Fruit fly (Drosophila melanogaster) whole organism, embryonic: ENCODE data around the gene Tbc1d22.

Source experiments
- CG2712 ChIP-seq: fragments of 200-800 bp; optimal IDR thresholded peaks from 3 replicates; lab custom pipeline; 2019; ENCODE audit warnings: missing biosample characterization, mild to moderate bottlenecking, missing genetic modification characterization, moderate library complexity
- CG3726 ChIP-seq: fragments of 200-800 bp; sonication (Bioruptor generic); IDR thresholded peaks from 3 replicates; pipeline ENCODE4, ENCODE4 v1.3.6; 2022; ENCODE audit warnings: missing biosample characterization, missing genetic modification characterization
- Hr51 ChIP-seq, 2 experiments: fragments of 200-800 bp; sonication (Bioruptor generic); optimal IDR thresholded peaks; 2 replicates in 1 of 2; 3 replicates in 1 of 2; lab custom pipeline; 2016 to 2018; ENCODE audit warnings: missing biosample characterization in 2 of 2, missing genetic modification characterization in 2 of 2, mild to moderate bottlenecking in 1 of 2, moderate library complexity in 1 of 2
- Ptx1 ChIP-seq: fragments of 200-800 bp; sonication (Bioruptor generic); IDR thresholded peaks from 2 replicates; pipeline ENCODE4 v1.3.6; 2022; ENCODE audit warnings: missing biosample characterization, missing genetic modification characterization
- YL-1 ChIP-seq: fragments of 200-800 bp; sonication (Bioruptor generic); optimal IDR thresholded peaks from 3 replicates; lab custom pipeline; 2017; ENCODE audit warnings: missing biosample characterization, mild to moderate bottlenecking, missing genetic modification characterization
- hth ChIP-seq: fragments of >200 bp; optimal IDR thresholded peaks from 2 replicates; lab custom pipeline; 2017; ENCODE audit warnings: inconsistent platforms
- kni ChIP-seq: fragments of 200-800 bp; sonication (Bioruptor generic); optimal IDR thresholded peaks from 3 replicates; lab custom pipeline; 2017; ENCODE audit warnings: mild to moderate bottlenecking, missing biosample characterization, missing genetic modification reagents, missing genetic modification characterization
- pita ChIP-seq: fragments of 200-800 bp; sonication (Bioruptor generic); optimal IDR thresholded peaks from 2 replicates; lab custom pipeline; 2017; ENCODE audit warnings: missing biosample characterization, mild to moderate bottlenecking, missing genetic modification characterization
- toy ChIP-seq: fragments of 200-800 bp; sonication (Bioruptor generic); IDR thresholded peaks from 2 replicates; pipeline ENCODE4 v1.3.6; 2022; ENCODE audit warnings: missing biosample characterization, missing genetic modification characterization
- zen ChIP-seq: fragments of 200-800 bp; sonication (Bioruptor generic); optimal IDR thresholded peaks from 3 replicates; lab custom pipeline; 2018; ENCODE audit warnings: missing biosample characterization, mild to moderate bottlenecking, missing genetic modification characterization, moderate library complexity

DNA sequence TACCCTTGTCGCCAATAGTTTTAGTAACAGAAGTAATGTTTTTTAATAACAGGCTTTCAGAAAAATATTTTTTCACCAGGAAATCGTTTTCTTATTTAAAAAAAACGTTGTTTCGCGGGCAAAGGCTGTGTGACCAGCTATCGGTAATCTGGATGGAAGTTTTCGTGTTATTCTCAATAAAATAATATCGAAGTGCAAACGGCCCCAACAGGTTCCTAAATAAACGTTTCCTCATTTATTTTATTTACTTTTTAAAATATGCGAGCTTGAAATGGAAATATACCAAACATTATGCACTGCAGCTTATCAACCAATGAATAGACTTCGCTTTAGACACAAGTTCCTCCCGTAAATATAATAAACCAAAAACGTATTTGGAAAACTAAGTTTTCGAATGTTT is 28.1 kb downstream of the Tbc1d22 start, which contains the start of gene Ice2:
- TF ChIP-seq toy: no peak
- TF ChIP-seq CG2712 (tag; lab: Kevin White, UChicago): peak; percentile 44
- no peak for TF ChIP-seq Hr51 (GFP tag; optimal IDR thresholded peaks at IDR 0.05; lab: Kevin White, UChicago)
- no peak for TF ChIP-seq kni
- no peak for TF ChIP-seq hth
- TF ChIP-seq Ptx1 (GFP tag; lab: Robert Waterston, UW): no peak
- TF ChIP-seq pita (GFP tag; lab: Kevin White, UChicago): no peak
- TF ChIP-seq zen: no peak
- TF ChIP-seq CG3726 (GFP tag; lab: Robert Waterston, UW): no peak
- TF ChIP-seq YL-1 (GFP tag; lab: Kevin White, UChicago): peak; percentile 14
